Fruit fly (Drosophila melanogaster): ENCODE data around the gene CG16743.

DNA sequence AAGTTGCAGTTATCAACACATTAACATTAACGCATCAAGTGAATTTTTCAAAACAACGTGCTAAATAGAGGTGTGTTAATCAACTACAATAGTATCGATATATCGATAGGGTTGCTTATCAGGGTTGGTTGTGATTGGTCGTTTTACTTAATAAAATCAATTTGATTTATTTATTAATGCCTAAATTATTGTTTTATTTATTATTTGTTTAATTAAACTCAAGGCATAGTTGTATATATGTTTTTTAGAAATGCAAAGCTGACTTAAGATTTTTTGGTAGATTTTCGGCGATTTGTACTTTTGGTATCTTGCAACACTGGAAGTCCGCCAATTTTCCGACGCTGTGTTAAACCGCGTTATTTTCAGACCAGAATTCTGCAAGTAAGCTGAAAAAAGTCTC lies 38.9 kb downstream of the CG16743 start, which contains the start of the genes Art8 and dUTPase:
- TF ChIP-seq CG8478 (optimal IDR thresholded peaks at IDR 0.05) (no peak), CTCF (optimal IDR thresholded peaks at IDR 0.05) (no peak)

Data from S2 (cell line).